Worm (Caenorhabditis elegans): Measurements from ENCODE around the gene acbp-6.

The acbp-6 gene

DNA sequence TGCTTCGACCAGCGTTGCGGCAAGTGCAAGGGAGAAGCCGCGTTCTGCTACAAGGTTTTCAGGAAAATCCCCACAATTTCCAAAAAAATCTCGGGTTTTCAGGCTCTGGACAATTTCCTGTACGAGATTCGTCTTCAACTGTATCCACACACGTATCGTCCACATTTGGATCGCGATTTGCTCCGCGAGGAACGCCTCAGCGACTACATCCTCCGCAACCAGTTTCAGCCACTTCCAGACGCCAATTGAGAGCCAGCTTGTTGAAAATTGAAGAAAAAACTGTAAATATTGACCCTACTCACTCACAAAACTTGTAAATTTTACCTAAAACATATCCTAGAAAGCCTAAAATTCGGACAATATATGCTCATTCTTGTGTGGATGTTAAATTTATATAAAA, 8.7 kb downstream of the acbp-6 start (continued):
- TF ChIP-seq Y79H2A.3 (GFP tag; conservative IDR thresholded peaks at IDR 0.05) (0 out of 2 replicates have a peak, but pooled peaks have one; percentile 36), repo-1 (tag; optimal IDR thresholded peaks at IDR 0.05) (no peak), T26A5.8 (tag; optimal IDR thresholded peaks at IDR 0.05) (no peak), snpc-4 (GFP tag; optimal IDR thresholded peaks at IDR 0.05) (no peak), snpc-4 (tag; optimal IDR thresholded peaks at IDR 0.05) (no peak), zfh-2 (GFP tag; conservative IDR thresholded peaks at IDR 0.05) (0 out of 2 replicates have a peak, but pooled peaks have one; percentile 23), nfya-2 (GFP tag; IDR thresholded peaks at IDR 0.05) (0 out of 2 replicates have a peak, but pooled peaks have one; percentile 64), rec-8 (tag; optimal IDR thresholded peaks at IDR 0.05) (no peak), ceh-91 (GFP tag; IDR thresholded peaks at IDR 0.05) (0 out of 2 replicates have a peak, but pooled peaks have one; percentile 29), madf-6 (GFP tag; IDR thresholded peaks at IDR 0.05) (0 out of 2 replicates have a peak, but pooled peaks have one; percentile 8)

DNA sequence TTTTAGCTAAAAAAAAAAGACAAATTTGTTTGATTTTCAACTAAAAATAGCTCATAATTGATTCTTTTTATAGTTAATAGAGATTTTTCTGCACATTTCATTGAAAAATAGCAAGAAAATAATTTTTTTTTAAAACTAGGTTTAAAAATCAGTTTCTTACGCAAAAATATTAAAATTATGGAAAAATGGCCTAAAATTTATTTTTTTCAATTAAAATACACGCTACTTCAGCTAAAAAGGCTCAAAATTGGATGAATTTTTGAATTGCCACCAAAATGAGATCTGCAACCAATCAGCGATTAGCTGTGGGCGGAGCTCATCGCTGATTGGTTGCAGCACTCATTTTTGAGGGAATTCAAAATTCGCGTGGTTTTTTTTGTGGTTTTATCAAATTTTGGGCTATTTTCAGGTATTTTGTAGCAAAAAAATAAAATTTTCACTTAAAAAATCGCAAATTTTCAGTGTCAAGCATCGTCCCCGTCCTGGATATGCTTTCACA, 10.4 kb downstream of the acbp-6 start:
- peak; percentile 94 for TF ChIP-seq nfyb-1 (GFP tag; IDR thresholded peaks at IDR 0.05)
- TF ChIP-seq nfya-2 (GFP tag; IDR thresholded peaks at IDR 0.05), result 0 out of 2 replicates have a peak, but pooled peaks have one; percentile 41
- no peak for TF ChIP-seq ets-4 (GFP tag; optimal IDR thresholded peaks at IDR 0.05)

ce11 chrII:11962083-11962482, 11.4 kb downstream of the acbp-6 start, which contains the start of the genes W03C9.1 and W03C9.2:
Gene W03C9.1 (minus strand): TSS chrII:11962128.
Gene W03C9.2 (plus strand): TSS chrII:11962368.
- TF ChIP-seq somi-1 (GFP tag; optimal IDR thresholded peaks at IDR 0.05) (no peak), attf-3 (GFP tag; conservative IDR thresholded peaks at IDR 0.05) (peak; percentile 81)

- TF ChIP-seq snpc-3.4 (tag; optimal IDR thresholded peaks at IDR 0.05), result peak; percentile 90
- peak; percentile 97 for TF ChIP-seq ceh-79 (tag; optimal IDR thresholded peaks at IDR 0.05)
- TF ChIP-seq mes-4 (tag; optimal IDR thresholded peaks at IDR 0.05), result peak; percentile 95
- peak; percentile 100 for TF ChIP-seq lin-26 (GFP tag; IDR thresholded peaks at IDR 0.05)
- TF ChIP-seq Y53F4B.3 (GFP tag; IDR thresholded peaks at IDR 0.05), result peak; percentile 89
- peak; percentile 91 for TF ChIP-seq hlh-12 (tag; optimal IDR thresholded peaks at IDR 0.05)
- peak; percentile 78 for TF ChIP-seq gei-17 (GFP tag; optimal IDR thresholded peaks at IDR 0.05)
- TF ChIP-seq F57C9.4 (tag; optimal IDR thresholded peaks at IDR 0.05), result peak; percentile 92
- peak; percentile 60 for TF ChIP-seq sdz-38 (tag; optimal IDR thresholded peaks at IDR 0.05)
- peak; percentile 85 for TF ChIP-seq attf-3 (GFP tag; conservative IDR thresholded peaks at IDR 0.05)
- peak; percentile 85 for TF ChIP-seq lin-40 (tag; optimal IDR thresholded peaks at IDR 0.05)
- peak; percentile 98 for TF ChIP-seq bed-1 (GFP tag; IDR thresholded peaks at IDR 0.05)
- peak; percentile 96 for TF ChIP-seq ekl-4 (GFP tag; IDR thresholded peaks at IDR 0.05)
- TF ChIP-seq chd-7 (tag; optimal IDR thresholded peaks at IDR 0.05), result peak; percentile 98
- peak; percentile 99 for TF ChIP-seq zim-3 (tag; optimal IDR thresholded peaks at IDR 0.05)
- TF ChIP-seq die-1 (tag; optimal IDR thresholded peaks at IDR 0.05), result peak; percentile 98
- peak; percentile 92 for TF ChIP-seq bed-2 (GFP tag; IDR thresholded peaks at IDR 0.05)
- 0 out of 2 replicates have a peak, but pooled peaks have one; percentile 79 for TF ChIP-seq nfya-2 (GFP tag; IDR thresholded peaks at IDR 0.05)
- TF ChIP-seq repo-1 (tag; optimal IDR thresholded peaks at IDR 0.05), result peak; percentile 96
- TF ChIP-seq hlh-26 (GFP tag; conservative IDR thresholded peaks at IDR 0.05), result peak; percentile 81; the same call in 1 of the 2 replicates
- TF ChIP-seq rcor-1 (GFP tag; IDR thresholded peaks at IDR 0.05), result peak; percentile 93
- peak; percentile 92 for TF ChIP-seq lsy-27 (tag; optimal IDR thresholded peaks at IDR 0.05; ENCODE audit: borderline replicate concordance, insufficient read depth)
- TF ChIP-seq pbrm-1 (GFP tag; IDR thresholded peaks at IDR 0.05), result peak; percentile 93
- peak; percentile 82 for TF ChIP-seq hsf-1 (GFP tag; IDR thresholded peaks at IDR 0.05)
- TF ChIP-seq hmg-1.2 (GFP tag; IDR thresholded peaks at IDR 0.05), result peak; percentile 92
- peak; percentile 100 for TF ChIP-seq cebp-2 (GFP tag; IDR thresholded peaks at IDR 0.05)
- peak; percentile 37 for TF ChIP-seq dpl-1 (GFP tag; optimal IDR thresholded peaks at IDR 0.05)
- peak; percentile 98 for TF ChIP-seq athp-1 (tag; optimal IDR thresholded peaks at IDR 0.05)
- peak; percentile 94 for TF ChIP-seq Y79H2A.3 (GFP tag; conservative IDR thresholded peaks at IDR 0.05)
- TF ChIP-seq zfh-2 (GFP tag; conservative IDR thresholded peaks at IDR 0.05), result peak; percentile 100
- TF ChIP-seq ztf-25 (GFP tag; IDR thresholded peaks at IDR 0.05), result peak; percentile 99
- TF ChIP-seq egl-44 (GFP tag; IDR thresholded peaks at IDR 0.05), result peak; percentile 99
Measured at ce11 chrII:11960596-11961217, 12.8 kb downstream of the acbp-6 start.
